Fruit fly (Drosophila melanogaster): Measurements from ENCODE around the gene Xport-B.
A peak's percentile ranks its signal among the peaks of the same experiment; 100 is the strongest.

Gene Xport-B

DNA sequence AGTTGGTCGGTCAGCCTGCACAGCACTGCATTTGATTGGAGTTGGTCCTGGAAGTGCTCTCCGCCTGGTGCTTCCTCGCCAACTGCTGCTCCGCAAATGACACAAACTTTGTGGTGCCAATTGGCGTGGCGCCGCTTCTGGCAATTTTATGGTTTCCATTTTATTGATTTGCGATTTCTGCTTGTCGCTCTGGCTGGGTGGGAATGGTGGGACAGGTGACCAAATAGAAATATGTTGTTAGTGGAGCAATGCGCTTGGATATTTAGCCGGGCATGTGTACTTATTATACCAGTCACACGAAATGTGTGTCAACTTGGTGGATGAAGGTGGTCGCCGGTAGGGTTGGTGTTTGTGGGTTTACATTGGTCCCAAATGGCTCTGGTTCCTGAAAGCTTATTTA is at the start of gene Xport-B, which contains the start of gene Xport-A:
TSS of gene Xport-B (minus strand) at position 101 of the 400 bp plus-strand sequence.
TSS of gene Xport-A (minus strand) at position 101 of the 400 bp plus-strand sequence.
- TF ChIP-seq noc (tag; optimal IDR thresholded peaks at IDR 0.05) = no peak

DNA sequence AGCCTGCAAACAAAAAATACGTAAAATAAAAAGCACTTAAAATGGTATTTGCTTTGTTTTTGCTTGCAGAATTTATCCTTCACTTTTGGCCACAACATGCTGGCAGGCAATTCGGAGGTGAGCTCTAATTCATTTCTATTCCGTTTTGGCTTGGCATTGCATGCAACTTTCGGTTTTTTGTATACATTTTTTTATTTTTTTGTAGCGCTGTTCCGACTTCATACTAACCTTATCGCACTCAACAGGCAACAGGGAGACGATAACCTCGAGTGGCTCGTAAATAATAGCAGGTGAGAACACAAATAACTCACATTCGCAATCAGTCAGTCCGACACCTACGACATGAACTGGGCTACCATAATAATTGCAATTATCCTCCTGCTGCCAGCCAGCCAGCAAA is 32.9 kb upstream of the Xport-B start, which contains the start of gene CG4783:
TSS of gene CG4783 (plus strand) at position 301 of the 400 bp plus-strand sequence.
- no peak for TF ChIP-seq noc (tag; optimal IDR thresholded peaks at IDR 0.05)

DNA sequence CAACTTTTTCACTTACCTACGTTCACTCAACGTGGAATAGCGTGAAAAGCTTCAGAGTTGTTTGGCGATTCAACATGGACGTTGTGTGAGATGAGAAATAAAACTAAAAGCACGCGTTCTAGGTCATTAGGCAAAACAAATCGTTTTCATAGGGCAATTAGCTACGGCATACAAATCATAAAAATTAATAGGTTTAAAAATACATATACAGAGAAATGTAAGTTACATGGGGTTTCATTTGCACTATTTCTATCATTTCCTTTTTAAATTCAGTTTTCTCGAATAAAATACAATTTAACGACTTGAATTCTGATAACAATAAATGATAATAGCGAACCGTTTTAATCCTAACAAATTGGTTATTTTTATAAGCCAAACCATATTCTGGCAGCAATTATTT is 27.1 kb upstream of the Xport-B start, which contains the start of gene CG46042:
TSS of gene CG46042 (minus strand) at position 101 of the 400 bp plus-strand sequence.
- TF ChIP-seq noc (tag; optimal IDR thresholded peaks at IDR 0.05) = no peak

DNA sequence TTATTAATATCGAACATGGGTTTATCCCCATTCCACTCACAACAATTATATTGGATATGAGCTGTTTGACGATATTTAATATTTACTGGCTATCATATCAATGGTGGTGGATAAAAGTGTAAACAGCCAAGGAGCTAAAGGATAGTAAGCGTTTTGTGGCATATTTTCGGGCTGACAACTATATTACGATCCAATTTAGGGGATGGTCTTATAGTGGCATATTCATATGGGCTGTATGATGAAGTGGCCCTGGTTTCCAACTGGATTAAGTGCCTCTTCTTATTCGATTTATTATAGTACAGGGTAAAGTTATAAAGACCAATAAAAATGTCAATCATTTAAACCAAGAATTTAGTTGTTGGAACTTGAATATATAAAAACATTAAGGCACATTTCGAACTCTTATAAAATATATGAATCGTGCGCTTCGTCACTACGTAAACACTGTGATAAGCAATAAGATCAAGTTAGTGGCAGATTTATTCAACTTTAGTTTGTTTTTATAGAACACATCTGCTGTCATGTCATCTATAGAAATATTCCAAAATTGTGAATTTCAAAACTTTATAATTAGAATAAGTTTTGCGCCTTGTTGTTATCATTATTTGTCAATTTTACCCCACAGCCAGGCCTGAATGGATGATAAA is 23.9 kb upstream of the Xport-B start:
- TF ChIP-seq noc (tag; optimal IDR thresholded peaks at IDR 0.05) = no peak

DNA sequence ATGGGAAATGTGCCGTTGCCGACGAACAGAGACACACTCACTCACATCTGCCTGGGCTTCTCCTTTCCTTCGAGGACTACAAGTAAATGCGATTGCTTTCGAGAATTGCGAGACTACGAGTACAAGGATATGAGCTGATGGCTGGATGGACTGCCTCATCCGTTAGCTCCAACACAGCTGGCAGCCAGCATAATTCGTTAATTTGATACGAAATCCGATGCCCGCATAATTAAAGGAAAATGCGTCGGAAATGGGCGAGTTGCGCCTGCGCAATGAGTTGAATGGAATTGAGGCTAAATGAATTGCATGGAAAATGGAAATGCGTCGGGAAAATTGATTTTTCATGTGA is 20.5 kb upstream of the Xport-B start:
- TF ChIP-seq noc (tag; optimal IDR thresholded peaks at IDR 0.05) = no peak

DNA sequence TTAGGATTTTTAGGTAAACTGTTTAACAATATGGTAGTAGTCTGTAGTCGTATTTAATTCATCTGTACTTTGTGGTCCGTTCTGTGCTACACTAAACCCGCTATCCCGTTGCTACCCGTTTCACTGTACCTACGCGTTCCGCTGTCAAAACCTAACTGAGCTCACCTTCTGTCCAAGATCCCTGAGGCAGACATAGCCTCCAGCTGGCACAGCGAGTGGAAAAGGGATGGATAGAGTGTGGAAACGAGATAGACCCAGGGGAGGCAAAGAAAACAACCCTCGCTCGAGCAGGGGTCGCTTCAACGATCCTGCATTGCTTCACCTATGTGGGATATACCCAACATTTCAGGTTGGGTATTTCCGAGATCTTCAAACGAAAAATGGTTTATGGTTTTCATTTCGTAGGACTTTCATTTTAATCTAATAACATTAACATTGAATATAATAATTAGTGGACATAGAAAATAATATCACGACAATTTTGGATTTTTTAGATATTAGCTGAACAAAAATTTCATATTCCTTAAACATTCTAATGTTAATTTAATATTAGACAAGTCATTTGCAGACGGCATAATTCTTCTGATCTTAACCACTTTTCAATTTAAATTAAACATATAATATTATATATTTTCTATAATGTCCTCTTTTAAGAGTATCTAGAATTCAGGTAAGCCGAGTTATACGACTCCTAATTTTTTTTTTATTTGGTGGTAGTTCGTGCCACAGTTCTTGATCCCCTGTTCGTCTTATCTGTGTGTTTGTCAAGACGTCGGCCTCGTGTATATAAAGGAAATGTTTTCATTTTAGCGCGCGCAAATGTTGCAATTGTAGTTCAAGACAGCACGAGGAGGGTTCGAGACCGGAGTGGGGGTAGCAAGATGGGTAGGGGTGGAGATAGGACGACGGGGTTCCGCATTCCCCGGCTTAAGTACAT is 19.9 kb upstream of the Xport-B start, which contains the start of gene mira:
TSS of gene mira (minus strand) at position 281 of the 937 bp plus-strand sequence.
- TF ChIP-seq noc (tag; optimal IDR thresholded peaks at IDR 0.05) = no peak

DNA sequence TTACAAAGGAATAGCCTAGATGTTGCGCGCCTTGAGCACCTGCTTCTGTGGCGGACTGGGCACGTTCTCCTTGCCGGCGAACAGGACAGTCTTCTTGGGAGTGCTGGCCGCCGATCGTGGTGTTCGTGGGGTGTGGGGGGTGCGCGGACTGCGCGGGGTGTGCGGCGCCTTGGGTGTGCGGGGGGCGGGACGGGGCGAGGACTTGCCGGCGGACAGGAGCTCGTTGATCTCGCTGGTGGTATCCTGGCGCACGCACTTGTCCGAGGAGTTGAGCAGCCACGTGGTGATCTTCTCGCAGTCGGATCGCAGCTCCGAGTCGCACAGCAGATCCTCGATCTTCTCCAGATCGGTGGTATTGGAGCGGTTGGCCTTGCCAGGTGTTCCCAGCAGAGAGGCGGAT is 17.0 kb upstream of the Xport-B start:
- TF ChIP-seq noc (tag; optimal IDR thresholded peaks at IDR 0.05) = no peak

DNA sequence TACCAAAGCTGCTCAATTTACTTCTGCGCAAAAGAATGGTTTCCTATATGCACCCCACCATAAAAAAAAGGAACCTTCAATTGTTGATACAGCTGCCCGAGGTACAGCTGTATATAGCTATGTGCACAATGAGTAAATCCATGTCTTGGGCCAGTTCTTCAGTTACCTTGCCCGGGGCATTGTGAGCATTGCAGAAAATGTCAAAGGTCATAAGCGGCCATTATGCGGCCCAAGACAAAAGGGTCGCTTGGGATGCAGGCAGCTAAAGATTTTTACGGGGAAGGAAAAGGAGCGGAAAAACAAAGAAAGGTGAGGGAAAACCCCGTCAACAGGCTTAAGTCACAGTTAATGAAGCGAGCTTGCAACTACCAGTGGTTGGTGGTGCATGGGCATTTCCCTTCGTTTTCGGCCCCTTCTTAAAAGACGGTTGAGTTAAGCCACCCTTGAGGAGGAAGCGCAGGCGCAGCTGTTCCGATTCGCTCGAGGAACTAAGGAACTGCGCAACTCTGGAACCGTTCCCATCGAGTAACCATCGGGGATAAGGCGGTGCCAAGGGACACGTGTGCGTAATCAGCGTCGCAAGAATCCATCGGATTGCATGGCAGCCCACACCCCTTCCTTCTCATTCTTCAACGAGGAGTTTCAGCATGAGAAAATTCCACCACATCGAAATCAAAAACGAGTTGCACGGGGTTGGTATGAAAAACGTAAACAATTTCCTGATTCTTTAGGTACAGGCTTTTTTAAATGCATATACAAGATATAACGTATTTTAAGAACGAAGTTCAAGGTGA is 15.9 kb upstream of the Xport-B start:
- TF ChIP-seq noc (tag; optimal IDR thresholded peaks at IDR 0.05) = no peak

DNA sequence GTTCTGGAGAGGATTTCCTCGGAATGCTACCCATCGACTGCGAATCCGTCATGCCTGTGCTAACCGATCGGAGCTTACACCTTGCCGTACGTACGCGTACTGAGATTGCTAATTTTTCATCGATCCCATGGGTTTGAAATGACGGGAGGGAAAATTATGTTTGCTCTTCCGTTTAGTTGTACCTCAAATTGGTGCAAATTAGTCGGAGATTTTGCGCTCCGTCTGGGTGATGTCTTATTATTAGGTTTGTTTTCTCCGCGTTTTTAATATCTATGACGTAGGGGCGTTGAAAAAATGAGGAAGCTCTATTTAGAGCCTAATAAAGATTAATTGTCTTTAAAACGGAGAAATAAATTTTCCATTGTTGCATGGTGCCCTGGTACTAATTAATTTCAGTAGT is 13.3 kb upstream of the Xport-B start, which contains the start of gene CG4459:
TSS of gene CG4459 (minus strand) at position 101 of the 400 bp plus-strand sequence.
- no peak for TF ChIP-seq noc (tag; optimal IDR thresholded peaks at IDR 0.05)

DNA sequence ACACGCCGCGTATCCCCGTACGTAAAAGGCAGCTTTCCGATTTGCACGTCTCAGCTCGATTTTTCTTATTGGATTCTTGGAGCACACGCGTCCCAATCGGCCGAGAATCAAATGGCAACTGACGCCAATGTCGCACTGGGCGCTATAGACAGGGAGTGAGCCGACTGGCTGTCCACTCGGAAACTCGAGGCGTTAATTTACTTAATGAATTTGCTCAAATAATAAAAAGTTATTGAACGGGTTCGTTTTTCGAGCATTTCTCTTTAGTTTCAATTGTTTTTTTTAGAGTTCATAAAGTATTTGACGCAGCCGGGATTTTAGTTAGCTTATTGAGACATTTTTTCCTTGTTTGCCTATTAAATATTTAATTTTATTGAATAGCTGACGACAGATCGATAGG is 10.1 kb upstream of the Xport-B start, which contains the start of gene CG4462:
TSS of gene CG4462 (minus strand) at position 101 of the 400 bp plus-strand sequence.
- TF ChIP-seq noc (tag; optimal IDR thresholded peaks at IDR 0.05) = no peak

DNA sequence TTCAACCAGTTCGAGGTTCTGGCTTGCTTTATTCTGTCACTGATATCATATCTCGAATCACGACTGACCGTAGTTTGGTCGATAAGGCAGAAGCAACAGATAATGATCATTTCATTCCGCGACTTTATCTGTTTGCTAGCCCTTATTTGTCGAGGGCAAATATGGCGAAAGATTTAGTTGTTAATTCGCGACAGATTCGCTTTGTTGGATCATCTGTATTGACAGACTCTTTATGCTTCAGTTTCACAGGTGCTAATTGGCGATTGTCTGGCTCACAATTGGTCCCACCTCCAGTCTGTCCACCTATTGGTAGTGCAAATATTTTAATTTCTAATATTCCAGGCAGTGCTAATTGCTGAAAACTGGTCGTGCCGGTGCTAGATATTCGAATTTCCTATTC is 9.1 kb upstream of the Xport-B start:
- peak; percentile 65 for TF ChIP-seq noc (tag; optimal IDR thresholded peaks at IDR 0.05)

DNA sequence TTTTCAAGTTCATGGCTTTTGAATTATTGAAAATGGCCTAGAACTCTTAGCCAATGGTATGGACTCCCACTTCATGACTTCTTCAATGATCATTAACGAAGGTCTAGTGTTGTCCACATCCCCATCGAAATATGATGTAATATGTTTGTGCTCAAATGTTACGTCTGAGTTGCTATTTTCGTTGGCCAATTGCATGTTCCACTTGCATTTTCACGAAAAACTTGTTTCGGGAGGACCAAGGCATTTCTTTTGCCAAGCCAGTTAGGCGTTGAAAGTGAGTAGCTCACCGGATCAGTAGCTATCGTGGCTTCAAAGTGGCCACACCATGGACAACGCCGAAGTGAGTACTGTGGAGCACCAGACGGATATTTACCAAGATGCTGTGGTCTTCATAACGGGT is 3.0 kb upstream of the Xport-B start, which contains the start of gene CG4770:
TSS of gene CG4770 (plus strand) at position 301 of the 400 bp plus-strand sequence.
- TF ChIP-seq noc (tag; optimal IDR thresholded peaks at IDR 0.05) = no peak

DNA sequence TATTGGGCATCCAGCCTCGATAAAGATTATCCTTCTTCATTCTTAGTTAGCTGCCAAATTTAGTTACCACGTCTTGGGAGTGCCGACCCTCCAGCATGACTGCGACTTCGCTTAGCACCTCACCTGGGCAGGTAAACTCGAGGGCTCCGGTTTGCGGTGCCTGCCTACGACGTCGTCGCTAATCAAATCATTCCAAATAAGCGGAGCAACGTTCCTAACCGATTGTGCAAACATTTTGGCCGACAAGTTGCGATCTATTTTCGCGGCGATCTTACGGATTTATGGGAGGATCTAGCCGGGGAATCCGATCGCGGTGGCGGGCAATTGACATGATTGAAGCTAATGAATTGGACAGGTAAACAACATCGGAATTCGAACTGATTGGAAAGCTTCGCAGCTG is 2.5 kb upstream of the Xport-B start, which contains the start of gene CG4465:
TSS of gene CG4465 (minus strand) at position 101 of the 400 bp plus-strand sequence.
- no peak for TF ChIP-seq noc (tag; optimal IDR thresholded peaks at IDR 0.05)

DNA sequence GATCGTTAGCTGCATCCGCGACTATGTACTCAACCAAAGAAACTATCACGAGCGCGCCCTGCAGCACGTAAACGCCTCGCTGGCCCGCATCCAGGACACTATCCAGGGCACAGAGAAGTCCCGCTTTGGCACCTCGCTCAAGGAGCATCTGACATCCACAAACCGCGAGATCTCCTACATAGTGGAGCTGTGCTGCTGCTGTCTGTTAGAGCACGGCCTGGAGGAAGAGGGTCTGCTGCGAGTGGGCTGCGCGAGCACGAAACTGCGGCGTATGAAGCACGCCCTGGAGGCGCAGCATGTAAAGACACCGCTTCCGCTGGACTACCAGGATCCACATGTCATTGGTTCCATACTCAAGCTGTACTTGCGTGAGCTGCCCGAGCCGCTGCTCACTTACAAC is 4.2 kb downstream of the Xport-B start:
- TF ChIP-seq noc (tag; optimal IDR thresholded peaks at IDR 0.05) = no peak

DNA sequence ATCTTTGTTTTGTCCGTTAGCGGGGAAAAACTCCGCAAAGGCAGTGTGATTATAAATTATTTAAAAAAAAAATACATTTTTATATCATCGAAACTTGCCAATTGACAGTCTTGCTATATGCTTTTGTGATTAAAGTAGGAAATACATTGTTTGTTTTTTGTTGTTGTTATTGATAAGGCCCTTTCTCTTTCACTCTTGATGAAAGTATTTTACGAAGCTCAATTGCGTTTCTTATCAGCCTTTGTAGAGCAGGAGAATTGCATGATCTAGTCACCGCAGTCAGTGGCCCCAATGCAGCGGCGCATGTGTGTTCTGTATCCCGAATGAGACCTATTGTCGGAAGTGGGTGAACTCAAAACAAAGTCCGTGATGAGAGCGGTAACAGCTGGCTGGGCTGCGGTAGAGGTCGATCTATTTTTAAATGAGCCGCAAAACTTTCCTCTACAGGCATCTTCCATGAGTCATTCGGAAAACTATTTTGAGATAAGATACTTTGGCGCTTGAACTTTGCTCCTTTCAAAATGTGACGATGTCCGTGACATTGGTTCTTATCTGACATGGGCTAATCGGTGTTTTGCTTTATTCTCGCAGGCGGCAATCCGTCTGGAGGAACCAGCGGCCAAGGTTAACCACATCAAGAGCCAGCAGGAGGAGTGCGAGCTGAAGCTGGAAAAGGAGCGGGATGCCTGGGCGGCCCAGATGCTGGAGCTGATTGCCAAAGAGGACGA is 4.7 kb downstream of the Xport-B start:
- TF ChIP-seq noc (tag; optimal IDR thresholded peaks at IDR 0.05) = no peak
